Fruit fly (Drosophila melanogaster) whole organism, adult: ENCODE data around the gene Vha26.
A peak's percentile ranks its signal among the peaks of the same experiment; 100 is the strongest.

Experiments used
- CG11617 ChIP-seq: fragments of 200-800 bp; sonication (Bioruptor generic); optimal IDR thresholded peaks from 2 replicates; lab custom pipeline; 2017; ENCODE audit warnings: mild to moderate bottlenecking, missing biosample characterization, missing genetic modification reagents, missing genetic modification characterization
- CG7045 ChIP-seq: fragments of 200-800 bp; sonication (Bioruptor generic); optimal IDR thresholded peaks from 2 replicates; lab custom pipeline; 2017; ENCODE audit warnings: missing biosample characterization, mild to moderate bottlenecking, missing genetic modification characterization

DNA sequence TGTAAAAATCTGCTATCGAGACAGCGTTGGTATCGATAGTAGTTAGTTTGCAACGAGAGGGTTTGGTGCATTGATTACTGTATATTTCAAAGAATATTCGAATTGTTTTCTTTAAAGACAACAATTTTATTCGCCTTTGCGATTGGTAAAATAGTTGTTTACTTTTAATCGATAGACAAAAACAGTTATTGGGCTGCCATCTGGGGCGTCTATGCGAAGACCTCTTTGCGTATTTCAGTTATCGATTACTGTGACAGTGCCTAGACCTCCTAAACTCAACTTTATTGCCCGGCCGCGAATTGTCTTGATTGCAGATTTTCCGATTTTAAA is 21.5 kb downstream of the Vha26 start, which contains the start of gene Atu:
- peak; percentile 23 for TF ChIP-seq CG7045
- TF ChIP-seq CG11617, result peak; percentile 59
